Worm (Caenorhabditis elegans): ENCODE data around the gene F31E3.6.
A peak's percentile ranks its signal among the peaks of the same experiment; 100 is the strongest.

Gene F31E3.6

DNA sequence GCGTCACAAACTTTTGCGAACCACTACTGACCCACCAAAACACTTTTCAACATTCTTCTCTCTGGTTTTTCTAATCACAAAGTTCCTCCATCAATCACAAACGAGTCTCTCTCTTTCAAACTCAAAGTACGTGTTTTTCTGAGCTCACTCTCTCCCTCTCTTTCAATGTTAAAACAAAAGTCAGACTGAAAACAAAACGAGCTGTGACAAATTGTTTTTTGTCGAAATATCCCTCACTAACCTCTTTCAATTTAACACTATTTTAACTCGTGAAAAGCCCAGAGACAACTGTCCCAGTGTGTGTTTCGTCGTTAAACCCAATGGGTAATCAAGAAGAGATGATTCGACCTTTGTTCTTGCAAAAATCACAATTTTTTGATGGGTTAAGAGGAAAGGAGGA lies 6.2 kb downstream of the F31E3.6 start (continued):
- TF ChIP-seq ztf-4 (tag; optimal IDR thresholded peaks at IDR 0.05) = peak; percentile 76

DNA sequence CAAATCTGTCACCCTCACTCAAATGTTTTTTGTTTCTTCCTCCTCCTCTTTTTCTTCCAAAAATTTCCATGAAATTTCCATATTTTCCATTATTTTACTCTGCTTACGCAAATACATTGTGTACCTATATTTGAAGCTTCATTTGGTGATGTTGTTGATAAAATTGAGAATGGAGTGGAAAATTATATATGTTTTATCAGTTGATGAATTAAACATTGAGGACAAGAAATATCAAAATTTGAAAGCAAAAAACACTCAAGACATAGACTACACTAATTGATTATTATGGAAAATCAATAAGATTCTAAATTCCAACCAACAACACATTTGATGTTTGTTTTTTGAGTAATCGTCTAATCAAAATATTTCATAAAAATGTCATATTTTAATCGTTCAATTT lies 7.3 kb downstream of the F31E3.6 start:
- TF ChIP-seq ama-1 (optimal IDR thresholded peaks at IDR 0.05) (no peak), fos-1 (tag; optimal IDR thresholded peaks at IDR 0.05) (peak; percentile 63)

ce11 chrIII:6989900-6990299 lies 8.0 kb downstream of the F31E3.6 start, which contains the start of gene prk-1:
Gene prk-1, plus strand, starts transcription at chrIII:6990168.
- no peak for TF ChIP-seq egl-27 (tag; optimal IDR thresholded peaks at IDR 0.05)
- no peak for TF ChIP-seq sma-3 (GFP tag; optimal IDR thresholded peaks at IDR 0.05)
- no peak for TF ChIP-seq aly-2 (tag; optimal IDR thresholded peaks at IDR 0.05)
- no peak for TF ChIP-seq nhr-21 (tag; optimal IDR thresholded peaks at IDR 0.05)
- no peak for TF ChIP-seq mab-5 (tag; optimal IDR thresholded peaks at IDR 0.05)
- TF ChIP-seq nhr-10 (tag; optimal IDR thresholded peaks at IDR 0.05) = no peak
- no peak for TF ChIP-seq fos-1 (tag; optimal IDR thresholded peaks at IDR 0.05)
- no peak for TF ChIP-seq mbf-1 (tag; optimal IDR thresholded peaks at IDR 0.05)
- no peak for TF ChIP-seq crh-2 (tag; optimal IDR thresholded peaks at IDR 0.05)
- no peak for TF ChIP-seq zag-1 (tag; optimal IDR thresholded peaks at IDR 0.05)
- no peak for TF ChIP-seq elt-3 (tag; optimal IDR thresholded peaks at IDR 0.05)
- TF ChIP-seq ZK546.5 (tag; optimal IDR thresholded peaks at IDR 0.05) = no peak
- no peak for TF ChIP-seq nhr-25 (tag; optimal IDR thresholded peaks at IDR 0.05)

ce11 chrIII:6991465-6991864 lies 9.6 kb downstream of the F31E3.6 start:
- TF ChIP-seq gmeb-1 (tag; optimal IDR thresholded peaks at IDR 0.05) (peak; percentile 37), zag-1 (tag; optimal IDR thresholded peaks at IDR 0.05) (no peak), ceh-82 (tag; optimal IDR thresholded peaks at IDR 0.05) (no peak), fos-1 (tag; optimal IDR thresholded peaks at IDR 0.05) (peak; percentile 90), nhr-6 (tag; optimal IDR thresholded peaks at IDR 0.05) (no peak), crh-2 (tag; optimal IDR thresholded peaks at IDR 0.05) (no peak)

- TF ChIP-seq ztf-4 (tag; optimal IDR thresholded peaks at IDR 0.05) = no peak
- no peak for TF ChIP-seq dmd-4 (tag; optimal IDR thresholded peaks at IDR 0.05)
- TF ChIP-seq blmp-1 (tag; optimal IDR thresholded peaks at IDR 0.05; ENCODE audit: insufficient read depth) = no peak
- TF ChIP-seq fos-1 (tag; optimal IDR thresholded peaks at IDR 0.05) = peak; percentile 52
- TF ChIP-seq Y55F3AM.14 (GFP tag; optimal IDR thresholded peaks at IDR 0.05) = no peak
- TF ChIP-seq F13H6.1 (tag; optimal IDR thresholded peaks at IDR 0.05) = peak; percentile 42
- no peak for TF ChIP-seq aly-2 (tag; optimal IDR thresholded peaks at IDR 0.05)
These were observed 10.6 kb downstream of the F31E3.6 start for ce11 chrIII:6992496-6992895.

ce11 chrIII:6993179-6993578 lies 11.3 kb downstream of the F31E3.6 start:
- TF ChIP-seq nhr-10 (tag; optimal IDR thresholded peaks at IDR 0.05) (no peak), unc-55 (GFP tag; optimal IDR thresholded peaks at IDR 0.05) (no peak), ceh-82 (tag; optimal IDR thresholded peaks at IDR 0.05) (no peak), Y55F3AM.14 (GFP tag; optimal IDR thresholded peaks at IDR 0.05) (no peak), skn-1 (tag; optimal IDR thresholded peaks at IDR 0.05) (no peak), nhr-11 (tag; optimal IDR thresholded peaks at IDR 0.05) (no peak), ztf-11 (tag; optimal IDR thresholded peaks at IDR 0.05) (no peak), unc-62 (GFP tag; optimal IDR thresholded peaks at IDR 0.05) (no peak), ztf-4 (tag; optimal IDR thresholded peaks at IDR 0.05) (no peak), sem-4 (tag; optimal IDR thresholded peaks at IDR 0.05) (no peak), lin-39 (tag; optimal IDR thresholded peaks at IDR 0.05) (no peak), sma-9 (GFP tag; optimal IDR thresholded peaks at IDR 0.05) (peak; percentile 32), sma-9 (tag; optimal IDR thresholded peaks at IDR 0.05) (no peak), lsy-2 (tag; optimal IDR thresholded peaks at IDR 0.05) (no peak), nhr-21 (tag; optimal IDR thresholded peaks at IDR 0.05) (peak; percentile 42), nhr-6 (tag; optimal IDR thresholded peaks at IDR 0.05) (no peak), C34F6.9 (tag; optimal IDR thresholded peaks at IDR 0.05) (no peak), fos-1 (tag; optimal IDR thresholded peaks at IDR 0.05) (no peak), egl-27 (tag; optimal IDR thresholded peaks at IDR 0.05) (no peak)

Data from whole organism, L2 larva.